Worm (Caenorhabditis elegans): ENCODE data around the gene asd-1.

DNA sequence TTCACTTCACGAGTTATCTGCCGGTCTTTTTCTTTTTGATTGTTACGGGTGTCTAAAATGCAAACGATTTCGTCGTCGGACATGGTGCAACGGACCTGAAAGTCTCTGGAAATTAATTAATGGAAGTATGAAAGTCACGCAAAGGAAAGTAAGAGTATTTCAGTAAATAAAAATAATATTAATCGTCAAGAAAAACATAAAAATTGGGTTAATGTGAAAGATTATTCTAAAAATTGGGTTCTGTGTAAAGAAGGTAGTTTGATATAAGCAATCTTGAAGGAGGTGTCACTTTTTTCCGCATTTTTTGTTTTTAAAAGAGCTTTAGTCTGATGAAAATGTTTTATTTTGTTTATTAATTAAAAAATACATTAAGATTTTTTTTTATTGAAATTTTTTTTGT is 39.8 kb upstream of the asd-1 start, which contains the start of gene C16C10.9:
- TF ChIP-seq ref-1 (GFP tag; conservative IDR thresholded peaks at IDR 0.05) (no peak), flt-1 (GFP tag; IDR thresholded peaks at IDR 0.05) (no peak), klf-2 (GFP tag; conservative IDR thresholded peaks at IDR 0.05) (no peak), ztf-29 (GFP tag; IDR thresholded peaks at IDR 0.05) (no peak), med-1 (GFP tag; optimal IDR thresholded peaks at IDR 0.05; ENCODE audit: insufficient read depth) (no peak), tab-1 (GFP tag; IDR thresholded peaks at IDR 0.05) (no peak)
